Fruit fly (Drosophila melanogaster): ENCODE results near the gene cmb.

- no peak for TF ChIP-seq ttk (optimal IDR thresholded peaks at IDR 0.05)
- no peak for TF ChIP-seq h (optimal IDR thresholded peaks at IDR 0.05)
- no peak for TF ChIP-seq Sin3A (optimal IDR thresholded peaks at IDR 0.05)
- TF ChIP-seq Myc (optimal IDR thresholded peaks at IDR 0.05), result no peak
- TF ChIP-seq psq (optimal IDR thresholded peaks at IDR 0.05), result no peak
These were observed 4.7 kb upstream of the cmb start, which contains the start of gene CG10725 for dm6 chr3L:13437654-13438053.

All from Kc167 (cell line).